Fruit fly (Drosophila melanogaster) whole organism, prepupa: ENCODE results near the gene Argl.

ENCODE experiments used
- Blimp-1 ChIP-seq: fragments of 200-800 bp; sonication (Bioruptor generic); optimal IDR thresholded peaks from 3 replicates; lab custom pipeline; 2017; ENCODE audit warnings: missing biosample characterization, missing genetic modification characterization, mild to moderate bottlenecking, moderate library complexity, missing genetic modification reagents
- CG10669 ChIP-seq: fragments of 200-800 bp; sonication (Bioruptor generic); optimal IDR thresholded peaks from 3 replicates; lab custom pipeline; 2018; ENCODE audit warnings: missing biosample characterization, mild to moderate bottlenecking, missing genetic modification characterization, moderate library complexity
- CG11294 ChIP-seq: fragments of 200-800 bp; sonication (Bioruptor generic); IDR thresholded peaks from 2 replicates; pipeline ENCODE4 v1.3.6; 2022; ENCODE audit warnings: missing biosample characterization, missing genetic modification characterization
- CG11762 ChIP-seq: fragments of 200-800 bp; sonication (Bioruptor generic); optimal IDR thresholded peaks from 3 replicates; lab custom pipeline; 2016; ENCODE audit warnings: missing biosample characterization, missing genetic modification characterization; ENCODE audit not compliant: insufficient read depth
- CG11902 ChIP-seq: fragments of 200-800 bp; sonication (Bioruptor generic); optimal IDR thresholded peaks from 3 replicates; lab custom pipeline; 2016; ENCODE audit warnings: missing biosample characterization, missing genetic modification characterization
- CG15336 ChIP-seq: fragments of 200-800 bp; sonication (Bioruptor generic); IDR thresholded peaks from 2 replicates; pipeline ENCODE4 v1.3.6; 2022; ENCODE audit warnings: missing biosample characterization, missing genetic modification characterization
- CG1621 ChIP-seq: fragments of 200-800 bp; sonication (Bioruptor generic); optimal IDR thresholded peaks from 3 replicates; lab custom pipeline; 2018; ENCODE audit warnings: missing biosample characterization, mild to moderate bottlenecking, missing genetic modification characterization
- CG3032 ChIP-seq: fragments of 200-800 bp; optimal IDR thresholded peaks from 2 replicates; lab custom pipeline; 2019; ENCODE audit warnings: missing biosample characterization, mild to moderate bottlenecking, missing genetic modification characterization, moderate library complexity
- CG31627 ChIP-seq: fragments of 200-800 bp; sonication (Bioruptor generic); optimal IDR thresholded peaks from 3 replicates; lab custom pipeline; 2016; ENCODE audit warnings: missing biosample characterization, missing genetic modification characterization
- CG32006 ChIP-seq: fragments of 200-800 bp; sonication (Bioruptor generic); optimal IDR thresholded peaks from 3 replicates; lab custom pipeline; 2017; ENCODE audit warnings: missing biosample characterization, mild to moderate bottlenecking, missing genetic modification characterization
- CG34406 ChIP-seq: fragments of 200-800 bp; sonication (Bioruptor generic); optimal IDR thresholded peaks from 3 replicates; lab custom pipeline; 2016; ENCODE audit warnings: missing biosample characterization, missing genetic modification characterization
- CG3919 ChIP-seq: fragments of 200-800 bp; sonication (Bioruptor generic); optimal IDR thresholded peaks from 3 replicates; lab custom pipeline; 2016; ENCODE audit warnings: missing biosample characterization, missing genetic modification characterization
- CG4318 ChIP-seq: fragments of 200-800 bp; sonication (Bioruptor generic); optimal IDR thresholded peaks from 3 replicates; lab custom pipeline; 2017; ENCODE audit warnings: missing biosample characterization, mild to moderate bottlenecking, missing genetic modification characterization
- CG6276 ChIP-seq: fragments of 200-800 bp; sonication (Bioruptor generic); optimal IDR thresholded peaks from 2 replicates; lab custom pipeline; 2017; ENCODE audit warnings: missing biosample characterization, mild to moderate bottlenecking, missing genetic modification characterization
- CG6792 ChIP-seq: fragments of 200-800 bp; sonication (Bioruptor generic); optimal IDR thresholded peaks from 3 replicates; lab custom pipeline; 2016; ENCODE audit warnings: missing biosample characterization, missing genetic modification characterization
- CG6808 ChIP-seq: fragments of 200-800 bp; sonication (Bioruptor generic); optimal IDR thresholded peaks from 3 replicates; lab custom pipeline; 2017; ENCODE audit warnings: missing biosample characterization, missing genetic modification characterization, mild to moderate bottlenecking, moderate library complexity, missing genetic modification reagents
- CG6854 ChIP-seq: fragments of 200-800 bp; sonication (Bioruptor generic); optimal IDR thresholded peaks from 2 replicates; lab custom pipeline; 2017; ENCODE audit warnings: missing biosample characterization, mild to moderate bottlenecking, missing genetic modification characterization
- CG7368 ChIP-seq: fragments of 200-800 bp; sonication (Bioruptor generic); optimal IDR thresholded peaks from 3 replicates; lab custom pipeline; 2016; ENCODE audit warnings: missing biosample characterization, missing genetic modification characterization
- CG8119 ChIP-seq: fragments of 200-800 bp; sonication (Bioruptor generic); IDR thresholded peaks from 3 replicates; pipeline ENCODE4 v1.3.6; 2022; ENCODE audit warnings: missing biosample characterization, missing genetic modification characterization
- CG8319 ChIP-seq: fragments of 200-800 bp; sonication (Bioruptor generic); optimal IDR thresholded peaks from 3 replicates; lab custom pipeline; 2016; ENCODE audit warnings: missing biosample characterization, missing genetic modification characterization
- CG8632 ChIP-seq: fragments of 200-800 bp; sonication (Bioruptor generic); optimal IDR thresholded peaks from 3 replicates; lab custom pipeline; 2016; ENCODE audit warnings: missing biosample characterization, missing genetic modification characterization
- Eip75B ChIP-seq: fragments of 200-800 bp; sonication (Bioruptor generic); optimal IDR thresholded peaks from 3 replicates; lab custom pipeline; 2016; ENCODE audit warnings: missing biosample characterization, missing genetic modification characterization
- Eip93F ChIP-seq: fragments of 200-800 bp; sonication (Bioruptor generic); optimal IDR thresholded peaks from 2 replicates; lab custom pipeline; 2016; ENCODE audit warnings: missing biosample characterization, mild to moderate bottlenecking, missing genetic modification characterization
- Ets21C ChIP-seq: fragments of 200-800 bp; sonication (Bioruptor generic); optimal IDR thresholded peaks from 3 replicates; lab custom pipeline; 2016; ENCODE audit warnings: missing biosample characterization, missing genetic modification characterization
- Ets96B ChIP-seq: fragments of 200-800 bp; optimal IDR thresholded peaks from 2 replicates; lab custom pipeline; 2019; ENCODE audit warnings: missing biosample characterization, mild to moderate bottlenecking, missing genetic modification characterization, moderate library complexity
- Gug ChIP-seq: fragments of 200-800 bp; sonication (Bioruptor generic); IDR thresholded peaks from 2 replicates; pipeline ENCODE4 v1.3.6; 2022; ENCODE audit warnings: missing biosample characterization, missing genetic modification characterization
- Hr38 ChIP-seq: sonication (Bioruptor generic); optimal IDR thresholded peaks from 2 replicates; lab custom pipeline; 2016; ENCODE audit warnings: missing biosample characterization, missing genetic modification characterization
- Hr39 ChIP-seq: fragments of 200-800 bp; sonication (Bioruptor generic); optimal IDR thresholded peaks from 2 replicates; lab custom pipeline; 2016; ENCODE audit warnings: missing biosample characterization, missing genetic modification characterization
- Hr4 ChIP-seq: fragments of 200-800 bp; sonication (Bioruptor generic); optimal IDR thresholded peaks from 3 replicates; lab custom pipeline; 2016; ENCODE audit warnings: missing biosample characterization, missing genetic modification characterization
- Lpt ChIP-seq: fragments of 200-800 bp; sonication (Bioruptor generic); optimal IDR thresholded peaks from 3 replicates; lab custom pipeline; 2016; ENCODE audit warnings: missing biosample characterization, missing genetic modification characterization
- Met ChIP-seq: fragments of 200-800 bp; sonication (Bioruptor generic); optimal IDR thresholded peaks from 3 replicates; lab custom pipeline; 2016; ENCODE audit warnings: missing biosample characterization, missing genetic modification characterization
- OdsH ChIP-seq: fragments of 200-800 bp; sonication (Bioruptor generic); optimal IDR thresholded peaks from 3 replicates; lab custom pipeline; 2016; ENCODE audit warnings: missing biosample characterization, missing genetic modification characterization
- Smox ChIP-seq: fragments of 200-800 bp; sonication (Bioruptor generic); optimal IDR thresholded peaks from 3 replicates; lab custom pipeline; 2016; ENCODE audit warnings: missing biosample characterization, missing genetic modification characterization
- Sox102F ChIP-seq: fragments of 200-800 bp; sonication (Bioruptor generic); optimal IDR thresholded peaks from 2 replicates; lab custom pipeline; 2016; ENCODE audit warnings: missing biosample characterization, mild to moderate bottlenecking, missing genetic modification characterization
- Sox14 ChIP-seq: fragments of 200-800 bp; sonication (Bioruptor generic); optimal IDR thresholded peaks from 3 replicates; lab custom pipeline; 2016; ENCODE audit warnings: missing biosample characterization, missing genetic modification characterization
- Sox15 ChIP-seq: fragments of 200-800 bp; sonication (Bioruptor generic); optimal IDR thresholded peaks from 3 replicates; lab custom pipeline; 2016; ENCODE audit warnings: missing biosample characterization, missing genetic modification characterization
- achi ChIP-seq: fragments of 200-800 bp; sonication (Bioruptor generic); optimal IDR thresholded peaks from 3 replicates; lab custom pipeline; 2016; ENCODE audit warnings: missing biosample characterization, missing genetic modification characterization
- acj6 ChIP-seq: fragments of 200-800 bp; sonication (Bioruptor generic); optimal IDR thresholded peaks from 3 replicates; lab custom pipeline; 2016; ENCODE audit warnings: missing biosample characterization, missing genetic modification characterization
- cyc ChIP-seq: fragments of 200-800 bp; sonication (Bioruptor generic); optimal IDR thresholded peaks from 3 replicates; lab custom pipeline; 2016; ENCODE audit warnings: missing biosample characterization, missing genetic modification characterization
- dac ChIP-seq: fragments of 200-800 bp; sonication (Bioruptor generic); optimal IDR thresholded peaks from 2 replicates; lab custom pipeline; 2017; ENCODE audit warnings: missing biosample characterization, mild to moderate bottlenecking, missing genetic modification characterization
- dsx ChIP-seq: fragments of 200-800 bp; optimal IDR thresholded peaks from 3 replicates; lab custom pipeline; 2019; ENCODE audit warnings: missing biosample characterization, mild to moderate bottlenecking, missing genetic modification characterization, moderate library complexity; ENCODE audit not compliant: poor library complexity, severe bottlenecking
- eg ChIP-seq: fragments of 200-800 bp; sonication (Bioruptor generic); IDR thresholded peaks from 3 replicates; pipeline ENCODE4 v1.3.6; 2022; ENCODE audit warnings: missing biosample characterization, missing genetic modification characterization
- esn ChIP-seq: fragments of 200-800 bp; sonication (Bioruptor generic); optimal IDR thresholded peaks from 2 replicates; lab custom pipeline; 2016; ENCODE audit warnings: missing biosample characterization, mild to moderate bottlenecking, missing genetic modification characterization, moderate library complexity
- fd59A ChIP-seq: fragments of 200-800 bp; sonication (Bioruptor generic); optimal IDR thresholded peaks from 2 replicates; lab custom pipeline; 2017; ENCODE audit warnings: missing biosample characterization, mild to moderate bottlenecking, missing genetic modification characterization, missing genetic modification reagents
- fd85E ChIP-seq: fragments of 200-800 bp; sonication (Bioruptor generic); optimal IDR thresholded peaks from 3 replicates; lab custom pipeline; 2016; ENCODE audit warnings: missing biosample characterization, missing genetic modification characterization
- fkh ChIP-seq: fragments of 200-800 bp; sonication (Bioruptor generic); optimal IDR thresholded peaks from 3 replicates; lab custom pipeline; 2017; ENCODE audit warnings: missing biosample characterization, mild to moderate bottlenecking, missing genetic modification characterization, moderate library complexity
- lz ChIP-seq: fragments of 200-800 bp; sonication (Bioruptor generic); optimal IDR thresholded peaks from 3 replicates; lab custom pipeline; 2016; ENCODE audit warnings: missing biosample characterization, missing genetic modification characterization
- net ChIP-seq: fragments of 200-800 bp; sonication (Bioruptor generic); optimal IDR thresholded peaks from 3 replicates; lab custom pipeline; 2016; ENCODE audit warnings: missing biosample characterization, missing genetic modification characterization
- salr ChIP-seq, 2 experiments: fragments of 200-800 bp; sonication (Bioruptor generic); optimal IDR thresholded peaks; 3 replicates each; lab custom pipeline; 2016 to 2018; ENCODE audit warnings: missing biosample characterization in 2 of 2, missing genetic modification characterization in 2 of 2, mild to moderate bottlenecking in 1 of 2
- spab ChIP-seq: fragments of 200-800 bp; sonication (Bioruptor generic); optimal IDR thresholded peaks from 2 replicates; lab custom pipeline; 2017; ENCODE audit warnings: missing biosample characterization, mild to moderate bottlenecking, missing genetic modification characterization, missing genetic modification reagents
- ss ChIP-seq, 2 experiments: fragments of 200-800 bp; sonication (Bioruptor generic); optimal IDR thresholded peaks; 2 replicates in 1 of 2; 3 replicates in 1 of 2; lab custom pipeline; 2017 to 2018; ENCODE audit warnings: mild to moderate bottlenecking in 2 of 2, missing biosample characterization in 2 of 2, missing genetic modification characterization in 2 of 2, moderate library complexity in 1 of 2
- svp ChIP-seq: fragments of 200-800 bp; sonication (Bioruptor generic); peaks from one replicate; lab custom pipeline; 2016; ENCODE audit warnings: missing biosample characterization, missing genetic modification characterization
- vri ChIP-seq: fragments of 200-800 bp; sonication (Bioruptor generic); optimal IDR thresholded peaks from 3 replicates; lab custom pipeline; 2016; ENCODE audit warnings: missing biosample characterization, mild to moderate bottlenecking, missing genetic modification characterization

The Argl gene

dm6 chr2L:8923405-8923804 is 18.5 kb downstream of the Argl start:
- peak; percentile 66 for TF ChIP-seq CG32006
- TF ChIP-seq Eip75B (GFP tag; lab: Kevin White, UChicago): no peak
- TF ChIP-seq CG8119 (GFP tag; lab: Robert Waterston, UW): peak; percentile 64; the same call in 2 of the 3 replicates
- TF ChIP-seq CG4318 (GFP tag; lab: Kevin White, UChicago): peak; percentile 10
- TF ChIP-seq CG1621 (tag; lab: Kevin White, UChicago): no peak
- no peak for TF ChIP-seq fkh
- no peak; the same call in 1 of the 2 replicates for TF ChIP-seq CG11294 (GFP tag; lab: Robert Waterston, UW)
- no peak for TF ChIP-seq Ets96B (tag; lab: Kevin White, UChicago)
- no peak for TF ChIP-seq CG11762 (GFP tag; lab: Kevin White, UChicago)
- peak; percentile 15 for TF ChIP-seq Sox14
- no peak for TF ChIP-seq Ets21C
- no peak for TF ChIP-seq Hr38
- no peak for TF ChIP-seq CG6792 (GFP tag; lab: Kevin White, UChicago)
- no peak for TF ChIP-seq CG10669 (GFP tag; lab: Kevin White, UChicago)
- peak; percentile 74 for TF ChIP-seq Hr4 (GFP tag; lab: Kevin White, UChicago)
- TF ChIP-seq Smox (GFP tag; lab: Kevin White, UChicago): no peak
- peak; percentile 12 for TF ChIP-seq acj6
- TF ChIP-seq Gug (GFP tag; lab: Robert Waterston, UW): no peak
- TF ChIP-seq fd85E (GFP tag; lab: Kevin White, UChicago): no peak
- no peak for TF ChIP-seq esn
- peak; percentile 16 for TF ChIP-seq svp (GFP tag; lab: Kevin White, UChicago)
- no peak for TF ChIP-seq CG7368 (GFP tag; lab: Kevin White, UChicago)
- TF ChIP-seq cyc (GFP tag; lab: Kevin White, UChicago): no peak
- peak; percentile 61 for TF ChIP-seq eg (GFP tag; lab: Robert Waterston, UW)
- peak in 1 of 2 experiments; percentile 40 for TF ChIP-seq salr (GFP tag; optimal IDR thresholded peaks at IDR 0.05; lab: Kevin White, UChicago)
- no peak for TF ChIP-seq Blimp-1 (GFP tag; lab: Kevin White, UChicago)
- TF ChIP-seq fd59A (GFP tag; lab: Kevin White, UChicago): no peak
- TF ChIP-seq ss (GFP tag; optimal IDR thresholded peaks at IDR 0.05; lab: Kevin White, UChicago): no peak
- TF ChIP-seq CG31627 (GFP tag; lab: Kevin White, UChicago): no peak
- peak; percentile 6 for TF ChIP-seq lz (GFP tag; lab: Kevin White, UChicago)
- no peak for TF ChIP-seq net
- no peak for TF ChIP-seq dsx (GFP tag; lab: Kevin White, UChicago)
- peak; percentile 1 for TF ChIP-seq dac (GFP tag; lab: Kevin White, UChicago)
- TF ChIP-seq Eip93F (GFP tag; lab: Kevin White, UChicago): no peak
- TF ChIP-seq spab (GFP tag; lab: Kevin White, UChicago): no peak
- no peak for TF ChIP-seq CG8319 (GFP tag; lab: Kevin White, UChicago)
- TF ChIP-seq CG6808 (GFP tag; lab: Kevin White, UChicago): no peak
- peak; percentile 1 for TF ChIP-seq achi (GFP tag; lab: Kevin White, UChicago)
- no peak for TF ChIP-seq CG6854 (GFP tag; lab: Kevin White, UChicago)
- TF ChIP-seq Sox102F: no peak
- TF ChIP-seq CG3919: no peak
- no peak for TF ChIP-seq CG11902 (GFP tag; lab: Kevin White, UChicago)
- TF ChIP-seq CG15336 (GFP tag; lab: Robert Waterston, UW): peak; percentile 60
- no peak for TF ChIP-seq CG8632 (GFP tag; lab: Kevin White, UChicago)
- no peak for TF ChIP-seq vri (GFP tag; lab: Kevin White, UChicago)
- TF ChIP-seq Hr39 (GFP tag; lab: Kevin White, UChicago): peak; percentile 6
- no peak for TF ChIP-seq OdsH
- peak; percentile 22 for TF ChIP-seq Lpt (GFP tag; lab: Kevin White, UChicago)
- no peak for TF ChIP-seq CG6276
- no peak for TF ChIP-seq CG34406 (GFP tag; lab: Kevin White, UChicago)
- TF ChIP-seq Sox15: no peak
- no peak for TF ChIP-seq CG3032 (tag; lab: Kevin White, UChicago)
- TF ChIP-seq Met (GFP tag; lab: Kevin White, UChicago): no peak
